Worm (Caenorhabditis elegans) whole organism, L4 larva: ENCODE measurements around the gene ZK418.7.

Experiments used
- D1046.2 ChIP-seq: fragments of 200-800 bp; sonication (Bioruptor generic); IDR thresholded peaks from 2 replicates; pipeline ENCODE4 v1.3.6; 2022; ENCODE audit warnings: missing genetic modification characterization, missing compliant biosample characterization
- F37D6.2 ChIP-seq: sonication (generic microtip); optimal IDR thresholded peaks from 2 replicates; lab custom pipeline; 2016; ENCODE audit warnings: mild to moderate bottlenecking, missing genetic modification characterization, missing compliant biosample characterization
- F44E2.7 ChIP-seq: fragments of 200-800 bp; sonication (Bioruptor generic); IDR thresholded peaks from 2 replicates; pipeline ENCODE4 v2.1.2; 2022; ENCODE audit warnings: missing genetic modification characterization, missing compliant biosample characterization
- T20F7.1 ChIP-seq: fragments of 200-800 bp; sonication (Bioruptor generic); optimal IDR thresholded peaks from 2 replicates; lab custom pipeline; 2018; ENCODE audit warnings: mild to moderate bottlenecking, missing genetic modification characterization, missing compliant biosample characterization
- T26A8.4 ChIP-seq: fragments of 200-800 bp; sonication (Bioruptor generic); IDR thresholded peaks from 2 replicates; pipeline ENCODE4 v1.3.6; 2022; ENCODE audit warnings: missing genetic modification characterization, missing compliant biosample characterization
- Y48G9A.11 ChIP-seq: fragments of 200-800 bp; sonication (Bioruptor generic); IDR thresholded peaks from 2 replicates; pipeline ENCODE4 v1.3.6; 2022; ENCODE audit warnings: missing genetic modification reagents, missing genetic modification characterization, missing compliant biosample characterization
- aha-1 ChIP-seq: fragments of 150-350 bp; peaks from one replicate; lab custom pipeline; 2014; ENCODE audit warnings: missing biosample characterization, missing genetic modification characterization
- aly-2 ChIP-seq: sonication (generic microtip); optimal IDR thresholded peaks from 2 replicates; lab custom pipeline; 2018; ENCODE audit warnings: missing biosample characterization, missing genetic modification characterization
- ceh-62 ChIP-seq: sonication (generic microtip); optimal IDR thresholded peaks from 2 replicates; lab custom pipeline; 2017; ENCODE audit warnings: missing biosample characterization, missing genetic modification characterization
- ces-1 ChIP-seq: fragments of 150-350 bp; sonication (generic microtip); optimal IDR thresholded peaks from 4 replicates; lab custom pipeline; 2014; ENCODE audit warnings: missing biosample characterization, missing genetic modification reagents, missing genetic modification characterization
- ctbp-1 ChIP-seq: fragments of 200-800 bp; sonication (Bioruptor generic); IDR thresholded peaks from 2 replicates; pipeline ENCODE4 v1.3.6; 2022; ENCODE audit warnings: missing genetic modification reagents, missing genetic modification characterization, missing compliant biosample characterization
- daf-12 ChIP-seq: fragments of 150-350 bp; optimal IDR thresholded peaks from 2 replicates; lab custom pipeline; 2014; ENCODE audit warnings: missing biosample characterization, missing genetic modification reagents, missing genetic modification characterization
- daf-16 ChIP-seq, 3 experiments: sonication (generic microtip); optimal IDR thresholded peaks; 2 replicates each; lab custom pipeline; 2016 to 2017; ENCODE audit warnings: missing genetic modification characterization in 3 of 3, missing genetic modification reagents in 3 of 3, mild to moderate bottlenecking in 2 of 3, missing compliant biosample characterization in 2 of 3, missing biosample characterization in 1 of 3, moderate library complexity in 1 of 3
- dpl-1 ChIP-seq: fragments of 150-350 bp; optimal IDR thresholded peaks from 2 replicates; lab custom pipeline; 2014; ENCODE audit warnings: missing biosample characterization, missing genetic modification reagents, missing genetic modification characterization
- duxl-1 ChIP-seq: sonication (generic microtip); optimal IDR thresholded peaks from 2 replicates; lab custom pipeline; 2016; ENCODE audit warnings: mild to moderate bottlenecking, missing genetic modification characterization, moderate library complexity, missing compliant biosample characterization; ENCODE audit not compliant: poor library complexity
- egl-43 ChIP-seq: fragments of 200-800 bp; sonication (Bioruptor generic); IDR thresholded peaks from 2 replicates; pipeline ENCODE4 v1.3.6; 2022; ENCODE audit warnings: missing genetic modification reagents, missing genetic modification characterization, missing compliant biosample characterization
- hlh-11 ChIP-seq: fragments of 200-800 bp; sonication (Bioruptor generic); optimal IDR thresholded peaks from 2 replicates; lab custom pipeline; 2018; ENCODE audit warnings: mild to moderate bottlenecking, missing genetic modification characterization, missing compliant biosample characterization
- hlh-30 ChIP-seq: sonication (generic microtip); optimal IDR thresholded peaks from 2 replicates; lab custom pipeline; 2017; ENCODE audit warnings: antibody characterized with exemption, mild to moderate bottlenecking, missing genetic modification characterization, missing compliant biosample characterization; ENCODE audit not compliant: insufficient read depth
- lin-1 ChIP-seq: fragments of 200-800 bp; sonication (Bioruptor generic); IDR thresholded peaks from 2 replicates; pipeline ENCODE4 v1.3.6; 2022; ENCODE audit warnings: missing genetic modification reagents, missing genetic modification characterization, missing compliant biosample characterization
- lin-38 ChIP-seq: fragments of 200-800 bp; sonication (Bioruptor generic); IDR thresholded peaks from 2 replicates; pipeline ENCODE4 v1.3.6; 2022; ENCODE audit warnings: missing genetic modification reagents, missing genetic modification characterization, missing compliant biosample characterization
- lir-3 ChIP-seq: sonication (generic microtip); optimal IDR thresholded peaks from 2 replicates; lab custom pipeline; 2016; ENCODE audit warnings: mild to moderate bottlenecking, missing genetic modification characterization, missing compliant biosample characterization
- lsy-2 ChIP-seq, 2 experiments: fragments of 150-350 bp in 1 of 2; sonication (generic microtip) in 1 of 2; optimal IDR thresholded peaks; 2 replicates each; lab custom pipeline; 2014 to 2017; ENCODE audit warnings: missing biosample characterization in 2 of 2, missing genetic modification characterization in 2 of 2
- mxl-2 ChIP-seq: fragments of 200-800 bp; sonication (Bioruptor generic); conservative IDR thresholded peaks from 2 replicates; pipeline ENCODE4 v1.3.6; 2022; ENCODE audit warnings: missing genetic modification reagents, missing genetic modification characterization, missing compliant biosample characterization
- mxl-3 ChIP-seq: fragments of 200-800 bp; sonication (Bioruptor generic); optimal IDR thresholded peaks from 2 replicates; lab custom pipeline; 2018; ENCODE audit warnings: mild to moderate bottlenecking, missing genetic modification characterization, missing compliant biosample characterization
- nhr-102 ChIP-seq: sonication (generic microtip); optimal IDR thresholded peaks from 2 replicates; lab custom pipeline; 2016; ENCODE audit warnings: mild to moderate bottlenecking, missing genetic modification characterization, moderate library complexity, missing compliant biosample characterization
- nhr-11 ChIP-seq: fragments of 150-350 bp; optimal IDR thresholded peaks from 2 replicates; lab custom pipeline; 2014; ENCODE audit warnings: missing biosample characterization, missing genetic modification characterization
- nhr-25 ChIP-seq: sonication (generic microtip); optimal IDR thresholded peaks from 2 replicates; lab custom pipeline; 2017; ENCODE audit warnings: missing genetic modification characterization, mild to moderate bottlenecking, missing compliant biosample characterization, antibody characterized with exemption, moderate library complexity, borderline replicate concordance; ENCODE audit not compliant: insufficient read depth
- nhr-28 ChIP-seq: fragments of 150-350 bp; optimal IDR thresholded peaks from 2 replicates; lab custom pipeline; 2014; ENCODE audit warnings: missing biosample characterization, missing genetic modification characterization
- nhr-42 ChIP-seq: fragments of 200-800 bp; sonication (Bioruptor generic); IDR thresholded peaks from 2 replicates; pipeline ENCODE4 v1.3.6; 2022; ENCODE audit warnings: missing genetic modification characterization, missing compliant biosample characterization
- nhr-6 ChIP-seq: fragments of 150-350 bp; optimal IDR thresholded peaks from 2 replicates; lab custom pipeline; 2014; ENCODE audit warnings: missing biosample characterization, missing genetic modification characterization
- nhr-77 ChIP-seq: fragments of 150-350 bp; optimal IDR thresholded peaks from 2 replicates; lab custom pipeline; 2014; ENCODE audit warnings: missing biosample characterization, missing genetic modification characterization
- pha-4 ChIP-seq, 2 experiments: fragments of 150-350 bp in 1 of 2; fragments of 200-800 bp in 1 of 2; sonication (Bioruptor generic) in 1 of 2; IDR thresholded peaks in 1 of 2; optimal IDR thresholded peaks in 1 of 2; 2 replicates each; pipeline versions ENCODE4 v1.3.6 to Lab custom; 2014 to 2022; ENCODE audit warnings: missing genetic modification characterization in 2 of 2, missing genetic modification reagents in 2 of 2, missing biosample characterization in 1 of 2, missing compliant biosample characterization in 1 of 2
- php-3 ChIP-seq: fragments of 200-800 bp; sonication (Bioruptor generic); IDR thresholded peaks from 2 replicates; pipeline ENCODE4 v1.3.6; 2022; ENCODE audit warnings: missing genetic modification reagents, missing genetic modification characterization, missing compliant biosample characterization
- pqm-1 ChIP-seq: sonication (generic microtip); optimal IDR thresholded peaks from 2 replicates; lab custom pipeline; 2017; ENCODE audit warnings: missing biosample characterization, missing genetic modification characterization
- tag-97 ChIP-seq: fragments of 200-800 bp; sonication (Bioruptor generic); IDR thresholded peaks from 2 replicates; pipeline ENCODE4 v1.3.6; 2022; ENCODE audit warnings: missing genetic modification characterization, missing compliant biosample characterization
- zag-1 ChIP-seq: fragments of 150-350 bp; optimal IDR thresholded peaks from 2 replicates; lab custom pipeline; 2014; ENCODE audit warnings: missing biosample characterization, missing genetic modification characterization
- zfp-3 ChIP-seq: fragments of 200-800 bp; sonication (Bioruptor generic); conservative IDR thresholded peaks from 2 replicates; pipeline ENCODE4 v1.3.6; 2022; ENCODE audit warnings: missing genetic modification reagents, missing genetic modification characterization, missing compliant biosample characterization
- zip-11 ChIP-seq: fragments of 200-800 bp; sonication (Bioruptor generic); IDR thresholded peaks from 2 replicates; pipeline ENCODE4 v1.3.6; 2022; ENCODE audit warnings: missing genetic modification characterization, missing compliant biosample characterization
- ztf-7 ChIP-seq: fragments of 150-350 bp; optimal IDR thresholded peaks from 2 replicates; lab custom pipeline; 2014; ENCODE audit warnings: missing biosample characterization, missing genetic modification characterization

ZK418.7 gene

ce11 chrIII:7087691-7088323 is 7.2 kb upstream of the ZK418.7 start, which contains the start of gene fubl-2 (continued):
- TF ChIP-seq pha-4 (GFP tag; IDR thresholded peaks at IDR 0.05; lab: Robert Waterston, UW) = no peak
- no peak for TF ChIP-seq pha-4 (tag; optimal IDR thresholded peaks at IDR 0.05; lab: Kevin White, UChicago)
- no peak for TF ChIP-seq ctbp-1 (GFP tag; lab: Robert Waterston, UW)
- no peak for TF ChIP-seq nhr-42 (GFP tag; lab: Robert Waterston, UW)
- TF ChIP-seq F44E2.7 = no peak
- peak; percentile 6 for TF ChIP-seq nhr-11 (tag; lab: Kevin White, UChicago)
- TF ChIP-seq mxl-3 = peak; percentile 33

ce11 chrIII:7087180-7087579 is 6.6 kb upstream of the ZK418.7 start:
- TF ChIP-seq daf-16 (GFP tag; optimal IDR thresholded peaks at IDR 0.05; lab: Kevin White, UChicago) (no peak), daf-16 (tag; optimal IDR thresholded peaks at IDR 0.05; lab: Kevin White, UChicago) (peak; percentile 18), nhr-28 (peak; percentile 66), pha-4 (GFP tag; IDR thresholded peaks at IDR 0.05; lab: Robert Waterston, UW) (no peak), pha-4 (tag; optimal IDR thresholded peaks at IDR 0.05; lab: Kevin White, UChicago) (no peak), T20F7.1 (GFP tag; lab: Kevin White, UChicago) (no peak), tag-97 (GFP tag; lab: Robert Waterston, UW) (no peak)

ce11 chrIII:7084908-7085307 is 4.3 kb upstream of the ZK418.7 start, which contains the start of gene tofu-7:
Gene tofu-7 (minus strand): TSS chrIII:7085018.
- TF ChIP-seq nhr-25 (tag; lab: Kevin White, UChicago) (no peak), ceh-62 (tag; lab: Kevin White, UChicago) (no peak), duxl-1 (tag; lab: Kevin White, UChicago) (no peak), daf-12 (tag; lab: Kevin White, UChicago) (no peak), lin-38 (GFP tag; lab: Robert Waterston, UW) (peak; percentile 11; the same call in 1 of the 2 replicates), aha-1 (no peak)

ce11 chrIII:7083106-7083505 is 2.5 kb upstream of the ZK418.7 start:
- no peak for TF ChIP-seq nhr-11 (tag; lab: Kevin White, UChicago)
- no peak for TF ChIP-seq php-3
- TF ChIP-seq mxl-2 (GFP tag; lab: Robert Waterston, UW) = no peak
- no peak for TF ChIP-seq ces-1 (GFP tag; lab: Kevin White, UChicago)
- TF ChIP-seq lin-38 (GFP tag; lab: Robert Waterston, UW) = no peak
- TF ChIP-seq nhr-6 = no peak
- no peak for TF ChIP-seq tag-97 (GFP tag; lab: Robert Waterston, UW)
- TF ChIP-seq lin-1 (GFP tag; lab: Robert Waterston, UW) = no peak
- TF ChIP-seq nhr-25 (tag; lab: Kevin White, UChicago) = no peak
- TF ChIP-seq aly-2 (tag; lab: Kevin White, UChicago) = no peak
- TF ChIP-seq zag-1 (tag; lab: Kevin White, UChicago) = no peak
- TF ChIP-seq D1046.2 = no peak
- no peak for TF ChIP-seq daf-12 (tag; lab: Kevin White, UChicago)
- no peak for TF ChIP-seq nhr-102 (tag; lab: Kevin White, UChicago)
- no peak for TF ChIP-seq daf-16 (GFP tag; optimal IDR thresholded peaks at IDR 0.05; lab: Kevin White, UChicago)
- no peak for TF ChIP-seq daf-16 (tag; optimal IDR thresholded peaks at IDR 0.05; lab: Kevin White, UChicago)
- TF ChIP-seq hlh-30 = no peak
- TF ChIP-seq, all 104 proteins: peak for 0

ce11 chrIII:7081488-7081887 is 899 bp upstream of the ZK418.7 start:
- TF ChIP-seq lir-3 (tag; lab: Kevin White, UChicago) = no peak
- TF ChIP-seq daf-16 (GFP tag; optimal IDR thresholded peaks at IDR 0.05; lab: Kevin White, UChicago) = no peak
- peak; percentile 33 for TF ChIP-seq daf-16 (tag; optimal IDR thresholded peaks at IDR 0.05; lab: Kevin White, UChicago)
- TF ChIP-seq T26A8.4 (GFP tag; lab: Robert Waterston, UW) = no peak
- no peak for TF ChIP-seq zip-11 (GFP tag; lab: Robert Waterston, UW)
- TF ChIP-seq ztf-7 (tag; lab: Kevin White, UChicago) = peak; percentile 6
- TF ChIP-seq hlh-11 (tag; lab: Kevin White, UChicago) = no peak
- no peak for TF ChIP-seq zfp-3 (GFP tag; lab: Robert Waterston, UW)
- TF ChIP-seq dpl-1 (GFP tag; lab: Kevin White, UChicago) = no peak
- TF ChIP-seq nhr-77 (tag; lab: Kevin White, UChicago) = peak; percentile 10
- TF ChIP-seq mxl-2 (GFP tag; lab: Robert Waterston, UW) = no peak
- no peak for TF ChIP-seq F37D6.2
- no peak for TF ChIP-seq nhr-102 (tag; lab: Kevin White, UChicago)
- TF ChIP-seq lsy-2 (tag; optimal IDR thresholded peaks at IDR 0.05; lab: Kevin White, UChicago) = no peak
- no peak for TF ChIP-seq Y48G9A.11 (GFP tag; lab: Robert Waterston, UW)
- TF ChIP-seq zag-1 (tag; lab: Kevin White, UChicago) = no peak
- TF ChIP-seq pqm-1 (tag; lab: Kevin White, UChicago) = peak; percentile 65
- no peak for TF ChIP-seq egl-43 (GFP tag; lab: Robert Waterston, UW)
- TF ChIP-seq nhr-28 = peak; percentile 33
